Fruit fly (Drosophila melanogaster): ENCODE results near the gene CG6683.

CG6683 gene

dm6 chr3L:8553125-8553524, 38.4 kb upstream of the CG6683 start (continued):
- TF ChIP-seq Chrac-16 (GFP tag; optimal IDR thresholded peaks at IDR 0.05) (no peak), CG10366 (GFP tag; IDR thresholded peaks at IDR 0.05) (no peak), CG14441 (GFP tag; IDR thresholded peaks at IDR 0.05) (no peak), Hand (GFP tag; optimal IDR thresholded peaks at IDR 0.05) (no peak), pan (optimal IDR thresholded peaks at IDR 0.05) (no peak), pan (GFP tag; optimal IDR thresholded peaks at IDR 0.05 in 1 of 2, IDR thresholded peaks at IDR 0.05 in 1 of 2) (peak in 1 of 2 experiments; percentile 30), stwl (tag; optimal IDR thresholded peaks at IDR 0.05) (no peak), CG13894 (tag; optimal IDR thresholded peaks at IDR 0.05) (no peak), tin (GFP tag; optimal IDR thresholded peaks at IDR 0.05) (no peak), CG12391 (tag; optimal IDR thresholded peaks at IDR 0.05) (no peak), Antp (GFP tag; optimal IDR thresholded peaks at IDR 0.05) (no peak), Ets97D (GFP tag; optimal IDR thresholded peaks at IDR 0.05) (no peak), eve (GFP tag; optimal IDR thresholded peaks at IDR 0.05) (no peak), CG11398 (GFP tag; optimal IDR thresholded peaks at IDR 0.05) (no peak), phol (tag; optimal IDR thresholded peaks at IDR 0.05) (no peak), Dek (tag; optimal IDR thresholded peaks at IDR 0.05) (no peak), B-H2 (GFP tag; optimal IDR thresholded peaks at IDR 0.05) (no peak), Bteb2 (GFP tag; optimal IDR thresholded peaks at IDR 0.05) (no peak), dpn (GFP tag; optimal IDR thresholded peaks at IDR 0.05) (peak in 1 of 2 experiments; percentile 2), CG12071 (GFP tag; optimal IDR thresholded peaks at IDR 0.05) (no peak), lilli (GFP tag; optimal IDR thresholded peaks at IDR 0.05) (no peak), luna (GFP tag; optimal IDR thresholded peaks at IDR 0.05) (no peak), Bgb (GFP tag; IDR thresholded peaks at IDR 0.05; ENCODE audit: partially characterized antibody) (no peak), onecut (GFP tag; IDR thresholded peaks at IDR 0.05) (no peak), CG31365 (tag; optimal IDR thresholded peaks at IDR 0.05) (no peak), Nf-YC (tag; optimal IDR thresholded peaks at IDR 0.05) (peak; percentile 0), Max (GFP tag; optimal IDR thresholded peaks at IDR 0.05) (no peak), CG10565 (GFP tag; optimal IDR thresholded peaks at IDR 0.05) (no peak), B-H1 (GFP tag; IDR thresholded peaks at IDR 0.05) (no peak), CG10274 (GFP tag; optimal IDR thresholded peaks at IDR 0.05) (no peak), CG6813 (GFP tag; optimal IDR thresholded peaks at IDR 0.05) (no peak), ara (GFP tag; IDR thresholded peaks at IDR 0.05) (no peak), vnd (GFP tag; IDR thresholded peaks at IDR 0.05; ENCODE audit: partially characterized antibody) (no peak), HmgD (GFP tag; optimal IDR thresholded peaks at IDR 0.05) (no peak), fd102C (GFP tag; optimal IDR thresholded peaks at IDR 0.05) (no peak), CG13624 (GFP tag; optimal IDR thresholded peaks at IDR 0.05) (no peak), nerfin-2 (GFP tag; IDR thresholded peaks at IDR 0.05; ENCODE audit: partially characterized antibody) (no peak), al (GFP tag; IDR thresholded peaks at IDR 0.05) (no peak), ro (GFP tag; IDR thresholded peaks at IDR 0.05) (no peak), Gug (GFP tag; IDR thresholded peaks at IDR 0.05) (peak; percentile 42; the same call in 2 of the 4 replicates), emc (GFP tag; optimal IDR thresholded peaks at IDR 0.05) (no peak), jumu (GFP tag; optimal IDR thresholded peaks at IDR 0.05) (peak; percentile 12), vvl (GFP tag; IDR thresholded peaks at IDR 0.05) (no peak), Poxn (GFP tag; IDR thresholded peaks at IDR 0.05) (no peak), CG2678 (tag; optimal IDR thresholded peaks at IDR 0.05) (peak; percentile 4), Ravus (GFP tag; IDR thresholded peaks at IDR 0.05) (no peak), CG11504 (tag; optimal IDR thresholded peaks at IDR 0.05) (no peak), YL-1 (GFP tag; optimal IDR thresholded peaks at IDR 0.05) (no peak), CG8924 (tag; optimal IDR thresholded peaks at IDR 0.05) (no peak), grau (tag; optimal IDR thresholded peaks at IDR 0.05) (peak; percentile 91), gsb (GFP tag; IDR thresholded peaks at IDR 0.05) (peak; percentile 27; the same call in 1 of the 2 replicates), ranshi (GFP tag; IDR thresholded peaks at IDR 0.05) (no peak)
